Fruit fly (Drosophila melanogaster) S2 (cell line): ENCODE measurements around the gene CG42504.

Experiments
- CG8478 ChIP-seq: fragments of >200 bp; optimal IDR thresholded peaks from 2 replicates; lab custom pipeline; 2018
- CTCF ChIP-seq, 2 experiments: fragments of >200 bp; optimal IDR thresholded peaks; 2 replicates each; lab custom pipeline; 2018

DNA sequence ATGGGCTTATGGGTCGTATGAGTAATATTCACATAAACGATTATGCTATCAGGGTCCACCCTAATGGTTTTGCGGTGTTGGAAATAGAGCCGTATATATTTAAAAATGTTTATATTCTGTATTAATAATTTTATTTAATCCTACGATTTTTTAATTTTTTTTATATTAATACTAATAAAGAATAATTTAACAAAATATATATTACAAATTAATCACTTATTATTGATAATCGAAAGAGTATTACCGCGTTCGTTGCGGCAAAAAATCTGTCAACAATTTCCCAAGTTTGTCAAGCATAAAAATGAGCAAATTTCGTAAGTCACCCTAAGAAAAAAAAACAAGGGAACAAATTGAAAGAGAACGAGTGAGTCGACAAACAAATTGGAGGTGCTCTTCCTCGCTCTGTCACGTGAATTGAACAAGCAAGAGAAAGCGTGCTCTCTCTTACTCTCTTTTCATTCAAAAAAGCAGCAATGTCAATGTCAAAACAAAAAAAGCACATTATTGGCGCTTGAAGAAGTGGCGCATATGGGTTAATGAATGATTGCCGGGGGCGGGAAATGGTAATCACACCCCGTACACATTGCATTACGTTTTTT, 48.9 kb upstream of the CG42504 start:
- TF ChIP-seq CG8478: no peak
- no peak for TF ChIP-seq CTCF (optimal IDR thresholded peaks at IDR 0.05; lab: Kevin White, UChicago)
